Fruit fly (Drosophila melanogaster) whole organism, larva: ENCODE measurements around the gene CG9903.
A peak's percentile ranks its signal among the peaks of the same experiment; 100 is the strongest.

Experiments used
- noc ChIP-seq: fragments of 200-800 bp; sonication (Bioruptor generic); optimal IDR thresholded peaks from 3 replicates; lab custom pipeline; 2019; ENCODE audit warnings: missing biosample characterization, mild to moderate bottlenecking, missing genetic modification characterization, moderate library complexity

The CG9903 gene

dm6 chrX:16553542-16554182 lies 13.0 kb upstream of the CG9903 start, which contains the start of gene Arp2:
TSS of gene Arp2 (minus strand) at chrX:16553968.
- TF ChIP-seq noc (tag; lab: Kevin White, UChicago): no peak

- no peak for TF ChIP-seq noc (tag; lab: Kevin White, UChicago)
Measured at dm6 chrX:16552968-16553417, 12.3 kb upstream of the CG9903 start.

dm6 chrX:16552567-16552966 lies 11.9 kb upstream of the CG9903 start:
- peak; percentile 62 for TF ChIP-seq noc (tag; lab: Kevin White, UChicago)

DNA sequence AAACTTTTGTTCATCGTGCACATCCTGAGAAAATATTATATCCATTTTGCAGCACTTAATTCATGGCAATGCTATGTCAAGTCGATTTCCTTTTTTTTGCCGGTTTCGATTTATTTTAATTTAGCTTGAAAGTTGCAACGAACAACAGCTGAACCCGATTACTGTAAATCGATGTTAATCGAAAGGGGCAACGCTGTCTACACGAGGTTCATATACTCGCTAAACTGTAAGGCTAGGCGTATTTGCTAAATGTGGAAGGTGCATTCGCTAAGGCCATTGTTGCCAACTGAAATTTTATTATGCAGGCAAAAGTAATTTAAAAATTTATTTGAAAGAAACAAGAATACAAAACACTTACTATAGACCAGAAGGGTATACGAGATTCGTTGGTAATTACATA lies 6.7 kb upstream of the CG9903 start, which contains the start of gene CG9902:
Gene CG9902 (minus strand): TSS at position 131 of the 400 bp plus-strand sequence.
- no peak for TF ChIP-seq noc (tag; lab: Kevin White, UChicago)

DNA sequence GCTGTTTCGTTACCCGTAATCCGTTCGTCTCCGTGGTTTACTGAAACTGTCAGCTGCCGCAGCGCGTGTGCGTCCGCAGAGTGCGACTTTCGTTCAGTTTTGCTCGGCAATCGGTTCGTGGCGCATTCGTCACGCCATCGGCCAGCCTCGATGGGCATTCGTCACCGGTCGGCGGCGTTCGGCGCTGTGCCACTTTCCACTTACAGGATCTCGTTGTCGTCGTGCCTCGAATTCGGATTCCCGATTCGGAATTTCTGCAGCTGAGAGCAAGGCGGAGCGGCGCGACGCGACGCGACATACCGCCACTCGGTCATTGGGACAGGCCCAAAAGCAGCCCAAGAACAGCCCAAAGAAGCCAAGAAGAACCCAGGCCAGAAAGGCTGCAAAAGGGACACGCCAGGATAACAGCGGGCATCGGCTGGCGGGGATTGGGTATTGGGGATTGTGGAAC lies 7.6 kb downstream of the CG9903 start, which contains the start of gene para:
Gene para (minus strand): TSS at position 51 of the 451 bp plus-strand sequence.
- no peak for TF ChIP-seq noc (tag; lab: Kevin White, UChicago)

dm6 chrX:16527203-16527602 lies 13.4 kb downstream of the CG9903 start:
- TF ChIP-seq noc (tag; lab: Kevin White, UChicago): no peak

- no peak for TF ChIP-seq noc (tag; lab: Kevin White, UChicago)
Measured at dm6 chrX:16526084-16526734, 14.4 kb downstream of the CG9903 start.

DNA sequence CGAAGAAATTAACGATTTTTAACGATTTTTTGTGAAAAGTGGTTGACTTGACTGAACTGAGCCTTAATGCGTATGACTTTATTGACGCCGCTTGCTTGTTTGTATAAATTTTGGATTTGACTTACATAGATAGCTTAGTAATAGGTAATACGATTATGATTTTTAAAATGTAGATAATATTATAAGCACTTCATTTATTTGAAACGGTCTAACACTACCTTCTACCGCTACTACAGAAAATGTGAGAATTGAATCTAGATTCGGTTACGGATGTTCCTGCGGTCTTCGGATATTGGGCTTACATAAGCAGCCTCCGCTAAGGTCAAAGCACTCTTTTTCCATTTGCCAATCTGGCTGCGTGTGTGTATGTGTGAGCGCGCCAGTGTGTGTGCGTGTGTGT lies 15.3 kb downstream of the CG9903 start, which contains the start of gene Cnx14D:
Gene Cnx14D (minus strand): TSS at position 101 of the 400 bp plus-strand sequence.
- no peak for TF ChIP-seq noc (tag; lab: Kevin White, UChicago)
